Worm (Caenorhabditis elegans): ENCODE data around the gene ctbp-1.
A peak's percentile ranks its signal among the peaks of the same experiment; 100 is the strongest.

Gene ctbp-1

ce11 chrX:5862408-5862807 lies at the start of gene ctbp-1:
ctbp-1 (plus strand) TSS chrX:5862708.
- TF ChIP-seq med-1 (GFP tag; optimal IDR thresholded peaks at IDR 0.05; ENCODE audit: insufficient read depth) (no peak), ztf-29 (GFP tag; IDR thresholded peaks at IDR 0.05) (no peak), tab-1 (GFP tag; IDR thresholded peaks at IDR 0.05) (no peak), flt-1 (GFP tag; IDR thresholded peaks at IDR 0.05) (no peak), cog-1 (tag; optimal IDR thresholded peaks at IDR 0.05) (no peak), klf-2 (GFP tag; conservative IDR thresholded peaks at IDR 0.05) (no peak), ztf-23 (GFP tag; IDR thresholded peaks at IDR 0.05) (no peak)

DNA sequence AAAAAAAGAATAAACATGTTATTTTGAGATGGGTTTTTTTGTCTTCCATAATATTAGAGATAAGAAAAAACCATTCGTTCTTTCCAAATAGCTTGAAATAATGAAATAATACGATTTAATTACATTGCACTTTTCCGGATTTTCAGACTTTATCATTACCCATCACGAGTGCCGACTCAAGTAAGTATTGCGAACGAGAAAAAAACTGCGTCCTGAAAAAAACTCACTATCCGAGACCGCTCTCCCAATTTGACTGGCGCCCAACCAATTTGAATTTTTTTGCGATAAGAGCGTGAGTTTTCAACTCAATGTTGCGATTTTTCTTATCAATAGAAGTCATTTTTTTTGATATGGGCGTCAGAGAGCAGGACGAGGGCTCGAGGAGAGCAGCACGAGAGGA lies 49.5 kb upstream of the ctbp-1 start:
- TF ChIP-seq flt-1 (GFP tag; IDR thresholded peaks at IDR 0.05) (no peak), T22C8.4 (GFP tag; IDR thresholded peaks at IDR 0.05) (no peak), klf-2 (GFP tag; conservative IDR thresholded peaks at IDR 0.05) (no peak)

DNA sequence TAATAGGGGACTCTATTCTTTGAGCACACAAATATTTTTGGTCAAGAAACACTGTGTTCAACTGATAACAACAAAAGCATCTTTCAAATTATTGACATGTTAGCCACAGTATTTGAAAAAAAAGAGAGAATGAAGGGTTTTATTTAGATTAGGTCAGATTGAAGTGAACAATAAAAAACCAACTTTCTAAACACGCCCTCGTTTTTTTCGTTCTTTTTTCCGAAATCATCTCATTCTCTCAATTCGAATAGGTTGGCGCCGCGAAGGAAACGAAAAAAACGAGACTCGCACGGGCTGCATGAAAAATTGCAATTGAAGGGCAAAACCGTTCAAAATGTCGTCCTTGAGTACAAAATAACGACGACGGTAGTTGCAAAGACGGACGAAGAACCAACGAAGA lies 48.2 kb upstream of the ctbp-1 start:
- TF ChIP-seq ztf-23 (GFP tag; IDR thresholded peaks at IDR 0.05) (no peak), klf-2 (GFP tag; conservative IDR thresholded peaks at IDR 0.05) (no peak), ref-1 (GFP tag; conservative IDR thresholded peaks at IDR 0.05) (no peak), tab-1 (GFP tag; IDR thresholded peaks at IDR 0.05) (no peak), T22C8.4 (GFP tag; IDR thresholded peaks at IDR 0.05) (no peak), med-1 (GFP tag; optimal IDR thresholded peaks at IDR 0.05; ENCODE audit: insufficient read depth) (no peak), ztf-29 (GFP tag; IDR thresholded peaks at IDR 0.05) (no peak), cog-1 (tag; optimal IDR thresholded peaks at IDR 0.05) (no peak), flt-1 (GFP tag; IDR thresholded peaks at IDR 0.05) (no peak)

DNA sequence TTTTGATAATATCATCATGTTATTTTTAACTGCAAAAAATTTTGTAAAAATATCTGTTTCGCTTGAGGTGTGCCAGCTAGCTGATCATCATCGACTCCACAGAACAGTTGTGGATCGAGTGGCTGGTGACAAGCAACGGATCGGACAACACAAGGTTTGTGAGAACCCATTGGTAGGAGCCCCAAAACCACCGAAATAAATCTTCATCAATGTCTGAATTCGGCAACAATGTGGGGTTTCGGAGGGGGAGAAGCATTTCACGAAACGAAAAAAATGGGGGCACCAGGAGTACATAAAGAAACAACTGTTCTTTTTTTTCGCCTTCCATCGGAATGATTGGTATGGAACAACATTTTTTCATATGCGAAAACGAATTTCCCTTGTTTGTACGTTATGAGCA lies 47.2 kb upstream of the ctbp-1 start:
- TF ChIP-seq ztf-23 (GFP tag; IDR thresholded peaks at IDR 0.05), result no peak
- no peak for TF ChIP-seq tab-1 (GFP tag; IDR thresholded peaks at IDR 0.05)

DNA sequence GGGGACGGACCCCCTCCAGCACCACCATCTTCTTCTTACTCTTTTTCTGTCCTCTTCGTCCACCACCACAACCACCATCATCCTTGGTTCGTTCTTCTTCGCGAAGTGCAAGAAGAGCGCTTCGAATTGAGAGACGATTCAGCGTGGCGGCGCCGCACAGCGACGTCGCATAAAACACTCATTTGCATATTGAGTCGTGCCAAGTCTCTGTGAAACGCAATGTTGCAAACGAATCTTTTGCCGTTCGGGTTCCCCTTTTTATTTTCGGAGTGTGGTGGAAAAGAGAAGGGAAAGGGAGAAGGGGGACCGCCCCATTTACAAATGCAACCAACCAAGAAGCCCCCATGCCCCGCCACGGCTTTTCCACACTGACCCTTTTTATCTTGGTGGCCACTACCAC lies 46.2 kb upstream of the ctbp-1 start:
- TF ChIP-seq tab-1 (GFP tag; IDR thresholded peaks at IDR 0.05) (0 out of 2 replicates have a peak, but pooled peaks have one; percentile 22), med-1 (GFP tag; optimal IDR thresholded peaks at IDR 0.05; ENCODE audit: insufficient read depth) (peak; percentile 17), cog-1 (tag; optimal IDR thresholded peaks at IDR 0.05) (peak; percentile 70), ztf-29 (GFP tag; IDR thresholded peaks at IDR 0.05) (0 out of 2 replicates have a peak, but pooled peaks have one; percentile 29), klf-2 (GFP tag; conservative IDR thresholded peaks at IDR 0.05) (no peak), ref-1 (GFP tag; conservative IDR thresholded peaks at IDR 0.05) (no peak), flt-1 (GFP tag; IDR thresholded peaks at IDR 0.05) (no peak)

- TF ChIP-seq tab-1 (GFP tag; IDR thresholded peaks at IDR 0.05) (no peak), flt-1 (GFP tag; IDR thresholded peaks at IDR 0.05) (no peak), ztf-29 (GFP tag; IDR thresholded peaks at IDR 0.05) (no peak), ref-1 (GFP tag; conservative IDR thresholded peaks at IDR 0.05) (no peak), cog-1 (tag; optimal IDR thresholded peaks at IDR 0.05) (no peak), ztf-23 (GFP tag; IDR thresholded peaks at IDR 0.05) (no peak), klf-2 (GFP tag; conservative IDR thresholded peaks at IDR 0.05) (no peak), med-1 (GFP tag; optimal IDR thresholded peaks at IDR 0.05; ENCODE audit: insufficient read depth) (no peak), T22C8.4 (GFP tag; IDR thresholded peaks at IDR 0.05) (no peak)
Observed at ce11 chrX:5817078-5817477, 45.4 kb upstream of the ctbp-1 start.

ce11 chrX:5818176-5818575 lies 44.3 kb upstream of the ctbp-1 start:
- no peak for TF ChIP-seq klf-2 (GFP tag; conservative IDR thresholded peaks at IDR 0.05)
- peak; percentile 83 for TF ChIP-seq cog-1 (tag; optimal IDR thresholded peaks at IDR 0.05)
- TF ChIP-seq ztf-29 (GFP tag; IDR thresholded peaks at IDR 0.05), result no peak
- peak; percentile 43; the same call in 1 of the 2 replicates for TF ChIP-seq flt-1 (GFP tag; IDR thresholded peaks at IDR 0.05)

DNA sequence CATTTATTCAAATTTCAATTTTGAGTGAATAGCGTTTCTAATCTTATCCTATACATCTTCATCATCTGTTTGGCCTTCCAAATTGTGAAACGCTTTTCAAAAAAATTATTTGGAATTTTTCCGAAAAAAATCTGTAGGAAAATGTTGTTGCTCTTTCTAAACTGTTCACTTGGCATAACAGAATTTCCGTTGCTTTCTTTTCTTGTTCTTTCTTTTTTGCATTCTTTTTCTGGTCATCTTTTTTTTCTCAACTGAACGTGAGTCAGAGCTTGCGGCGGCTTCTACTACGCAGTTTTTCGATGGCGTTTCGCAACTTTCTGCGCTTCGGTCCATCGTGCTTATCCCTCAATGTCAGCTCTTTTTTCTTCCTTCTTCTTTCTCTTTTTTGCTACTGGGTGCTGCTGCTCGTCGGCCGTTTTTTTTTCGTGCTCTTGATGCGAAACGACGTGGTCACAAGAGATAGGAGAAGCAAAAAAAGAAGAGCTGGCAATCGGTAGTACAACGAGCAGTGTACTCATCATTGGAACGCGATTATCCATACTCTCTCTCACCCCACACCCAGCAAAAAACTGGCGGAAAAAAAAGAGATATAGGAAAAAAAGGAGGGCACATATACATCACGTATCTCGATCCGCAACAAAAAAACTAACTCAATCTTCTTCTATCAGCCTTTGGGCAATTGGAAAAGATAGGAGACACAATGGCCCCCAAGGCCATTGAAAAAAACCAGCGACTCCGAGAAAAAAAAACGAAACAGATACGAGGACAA lies 42.6 kb upstream of the ctbp-1 start:
- no peak for TF ChIP-seq klf-2 (GFP tag; conservative IDR thresholded peaks at IDR 0.05)
- TF ChIP-seq flt-1 (GFP tag; IDR thresholded peaks at IDR 0.05), result no peak
- no peak for TF ChIP-seq ref-1 (GFP tag; conservative IDR thresholded peaks at IDR 0.05)
- no peak for TF ChIP-seq tab-1 (GFP tag; IDR thresholded peaks at IDR 0.05)

ce11 chrX:5820880-5821279 lies 41.6 kb upstream of the ctbp-1 start:
- TF ChIP-seq ztf-29 (GFP tag; IDR thresholded peaks at IDR 0.05), result no peak
- no peak for TF ChIP-seq cog-1 (tag; optimal IDR thresholded peaks at IDR 0.05)
- TF ChIP-seq tab-1 (GFP tag; IDR thresholded peaks at IDR 0.05), result 0 out of 2 replicates have a peak, but pooled peaks have one; percentile 51
- 0 out of 2 replicates have a peak, but pooled peaks have one; percentile 5 for TF ChIP-seq ztf-23 (GFP tag; IDR thresholded peaks at IDR 0.05)

- TF ChIP-seq cog-1 (tag; optimal IDR thresholded peaks at IDR 0.05) (no peak), ztf-23 (GFP tag; IDR thresholded peaks at IDR 0.05) (no peak), tab-1 (GFP tag; IDR thresholded peaks at IDR 0.05) (no peak), klf-2 (GFP tag; conservative IDR thresholded peaks at IDR 0.05) (no peak), ref-1 (GFP tag; conservative IDR thresholded peaks at IDR 0.05) (no peak), ztf-29 (GFP tag; IDR thresholded peaks at IDR 0.05) (no peak), med-1 (GFP tag; optimal IDR thresholded peaks at IDR 0.05; ENCODE audit: insufficient read depth) (no peak), flt-1 (GFP tag; IDR thresholded peaks at IDR 0.05) (no peak), T22C8.4 (GFP tag; IDR thresholded peaks at IDR 0.05) (no peak)
Observed at ce11 chrX:5821842-5822241, 40.7 kb upstream of the ctbp-1 start, which contains the start of gene hbl-1. hbl-1 (plus strand) TSS chrX:5822142.

ce11 chrX:5826976-5827375 lies 35.5 kb upstream of the ctbp-1 start:
- TF ChIP-seq flt-1 (GFP tag; IDR thresholded peaks at IDR 0.05) (0 out of 2 replicates have a peak, but pooled peaks have one; percentile 51), cog-1 (tag; optimal IDR thresholded peaks at IDR 0.05) (no peak)

Data from whole organism, midembryonic.